Worm (Caenorhabditis elegans): ENCODE results near the gene alp-1.

DNA sequence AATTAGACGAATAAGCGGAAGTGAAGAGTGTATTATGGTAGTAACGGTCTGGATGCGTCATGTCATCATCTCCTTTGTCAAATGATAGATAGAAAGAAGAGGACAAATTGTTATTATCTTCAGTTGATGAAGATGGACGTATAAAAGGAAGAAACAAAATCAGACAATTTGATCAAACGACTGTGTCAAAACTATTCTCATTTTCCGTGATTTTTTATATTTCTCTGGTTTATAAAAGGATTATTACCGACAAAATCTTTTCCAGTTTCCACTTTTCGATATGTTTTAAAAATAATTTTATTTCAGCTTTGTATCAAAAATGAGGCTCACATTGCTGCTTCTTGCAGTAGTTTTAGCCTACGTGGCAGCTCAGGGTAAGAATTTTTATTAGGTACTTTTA, 36.3 kb upstream of the alp-1 start, which contains the start of gene grsp-2:
- TF ChIP-seq snpc-1.2 (GFP tag; IDR thresholded peaks at IDR 0.05) = no peak
- TF ChIP-seq snpc-4 (tag; optimal IDR thresholded peaks at IDR 0.05) = no peak
- no peak for TF ChIP-seq nhr-41 (GFP tag; IDR thresholded peaks at IDR 0.05)
- TF ChIP-seq dmd-9 (GFP tag; IDR thresholded peaks at IDR 0.05) = no peak
- no peak for TF ChIP-seq nhr-77 (tag; optimal IDR thresholded peaks at IDR 0.05)
- TF ChIP-seq ztf-11 (tag; optimal IDR thresholded peaks at IDR 0.05) = no peak
- TF ChIP-seq dpl-1 (GFP tag; optimal IDR thresholded peaks at IDR 0.05) = no peak
- no peak for TF ChIP-seq fos-1 (tag; optimal IDR thresholded peaks at IDR 0.05)
- no peak for TF ChIP-seq nhr-6 (tag; optimal IDR thresholded peaks at IDR 0.05)
- TF ChIP-seq nhr-237 (tag; optimal IDR thresholded peaks at IDR 0.05) = no peak
- TF ChIP-seq egl-27 (tag; optimal IDR thresholded peaks at IDR 0.05) = no peak
- TF ChIP-seq ZK546.5 (tag; optimal IDR thresholded peaks at IDR 0.05) = no peak
- no peak for TF ChIP-seq unc-130 (GFP tag; optimal IDR thresholded peaks at IDR 0.05)
- TF ChIP-seq aly-2 (tag; optimal IDR thresholded peaks at IDR 0.05) = no peak

All from whole organism, L4 larva.